Fruit fly (Drosophila melanogaster) whole organism, embryonic: Measurements from ENCODE around the gene JMJD5.
A peak's percentile ranks its signal among the peaks of the same experiment; 100 is the strongest.

ENCODE experiments used
- Atf6 ChIP-seq: fragments of 200-800 bp; sonication (Bioruptor generic); IDR thresholded peaks from 2 replicates; pipeline ENCODE4 v1.3.6; 2022; ENCODE audit warnings: missing biosample characterization, missing genetic modification characterization
- Blimp-1 ChIP-seq: fragments of 200-800 bp; sonication (Bioruptor generic); optimal IDR thresholded peaks from 3 replicates; lab custom pipeline; 2018; ENCODE audit warnings: missing biosample characterization, missing genetic modification characterization, mild to moderate bottlenecking, moderate library complexity, missing genetic modification reagents
- CG10147 ChIP-seq: fragments of 200-800 bp; sonication (Bioruptor generic); optimal IDR thresholded peaks from 2 replicates; lab custom pipeline; 2019; ENCODE audit warnings: missing biosample characterization, mild to moderate bottlenecking, missing genetic modification characterization, moderate library complexity
- CG11085 ChIP-seq: fragments of 200-800 bp; sonication (Bioruptor generic); IDR thresholded peaks from 2 replicates; pipeline ENCODE4 v1.3.6; 2022; ENCODE audit warnings: missing biosample characterization, missing genetic modification characterization
- CG11560 ChIP-seq: fragments of 200-800 bp; sonication (Bioruptor generic); IDR thresholded peaks from 3 replicates; pipeline ENCODE4 v1.3.6; 2022; ENCODE audit warnings: missing biosample characterization, missing genetic modification characterization
- CG11695 ChIP-seq: fragments of 200-800 bp; sonication (Bioruptor generic); IDR thresholded peaks from 3 replicates; pipeline ENCODE4 v1.3.6; 2022; ENCODE audit warnings: missing biosample characterization, missing genetic modification characterization
- CG14965 ChIP-seq: fragments of 200-800 bp; sonication (Bioruptor generic); optimal IDR thresholded peaks from 2 replicates; lab custom pipeline; 2016; ENCODE audit warnings: missing biosample characterization, missing genetic modification characterization, borderline replicate concordance
- CG15479 ChIP-seq: fragments of 200-800 bp; sonication (Bioruptor generic); optimal IDR thresholded peaks from 3 replicates; lab custom pipeline; 2019; ENCODE audit warnings: missing biosample characterization, mild to moderate bottlenecking, missing genetic modification characterization, moderate library complexity
- CG1647 ChIP-seq: fragments of 200-800 bp; sonication (Bioruptor generic); optimal IDR thresholded peaks from 3 replicates; lab custom pipeline; 2016; ENCODE audit warnings: missing biosample characterization, missing genetic modification characterization
- CG17361 ChIP-seq: fragments of 200-800 bp; sonication (Bioruptor generic); IDR thresholded peaks from 3 replicates; pipeline ENCODE4 v1.3.6; 2022; ENCODE audit warnings: missing biosample characterization, missing genetic modification characterization
- CG17802 ChIP-seq: fragments of 200-800 bp; sonication (Bioruptor generic); optimal IDR thresholded peaks from 2 replicates; lab custom pipeline; 2018; ENCODE audit warnings: missing biosample characterization, mild to moderate bottlenecking, missing genetic modification characterization, moderate library complexity
- CG18764 ChIP-seq: fragments of 200-800 bp; sonication (Bioruptor generic); optimal IDR thresholded peaks from 3 replicates; lab custom pipeline; 2016; ENCODE audit warnings: missing biosample characterization, missing genetic modification characterization
- CG2199 ChIP-seq: fragments of 200-800 bp; sonication (Bioruptor generic); IDR thresholded peaks from 3 replicates; pipeline ENCODE4 v1.3.6; 2022; ENCODE audit warnings: missing biosample characterization, missing genetic modification characterization
- CG2202 ChIP-seq: fragments of 200-800 bp; sonication (Bioruptor generic); optimal IDR thresholded peaks from 2 replicates; lab custom pipeline; 2018; ENCODE audit warnings: missing biosample characterization, mild to moderate bottlenecking, missing genetic modification characterization
- CG30403 ChIP-seq: fragments of 200-800 bp; sonication (Bioruptor generic); optimal IDR thresholded peaks from 3 replicates; lab custom pipeline; 2016; ENCODE audit warnings: missing biosample characterization, missing genetic modification characterization
- CG3163 ChIP-seq: fragments of 200-800 bp; sonication (Bioruptor generic); optimal IDR thresholded peaks from 3 replicates; lab custom pipeline; 2016; ENCODE audit warnings: missing biosample characterization, missing genetic modification characterization
- CG32767 ChIP-seq: fragments of 200-800 bp; sonication (Bioruptor generic); IDR thresholded peaks from 2 replicates; pipeline ENCODE4 v1.3.6; 2022; ENCODE audit warnings: missing biosample characterization, missing genetic modification characterization
- CG34224 ChIP-seq: fragments of 200-800 bp; sonication (Bioruptor generic); IDR thresholded peaks from 3 replicates; pipeline ENCODE4 v1.3.6; 2022; ENCODE audit warnings: missing biosample characterization, missing genetic modification characterization; ENCODE audit not compliant: partially characterized antibody
- CG7357 ChIP-seq: fragments of 200-800 bp; sonication (Bioruptor generic); IDR thresholded peaks from 3 replicates; pipeline ENCODE4 v1.3.6; 2022; ENCODE audit warnings: missing biosample characterization, missing genetic modification characterization
- CG7745 ChIP-seq: fragments of 200-800 bp; sonication (Bioruptor generic); optimal IDR thresholded peaks from 2 replicates; lab custom pipeline; 2018; ENCODE audit warnings: missing biosample characterization, mild to moderate bottlenecking, missing genetic modification characterization, moderate library complexity
- CG7963 ChIP-seq: fragments of 200-800 bp; sonication (Bioruptor generic); IDR thresholded peaks from 3 replicates; pipeline ENCODE4 v1.3.6; 2022; ENCODE audit warnings: missing biosample characterization, missing genetic modification characterization; ENCODE audit not compliant: partially characterized antibody
- CG7987 ChIP-seq: fragments of 200-800 bp; sonication (Bioruptor generic); optimal IDR thresholded peaks from 2 replicates; lab custom pipeline; 2018; ENCODE audit warnings: missing biosample characterization, mild to moderate bottlenecking, missing genetic modification characterization, moderate library complexity
- CG8944 ChIP-seq: fragments of 200-800 bp; sonication (Bioruptor generic); optimal IDR thresholded peaks from 3 replicates; lab custom pipeline; 2016; ENCODE audit warnings: missing biosample characterization, missing genetic modification characterization
- Dek ChIP-seq: fragments of 200-800 bp; sonication (Bioruptor generic); optimal IDR thresholded peaks from 3 replicates; lab custom pipeline; 2019; ENCODE audit warnings: missing biosample characterization, mild to moderate bottlenecking, missing genetic modification characterization, moderate library complexity
- Dfd ChIP-seq, 2 experiments: fragments of >200 bp; optimal IDR thresholded peaks; 2 replicates each; lab custom pipeline; 2017; ENCODE audit warnings: missing biosample characterization in 2 of 2, missing genetic modification characterization in 2 of 2
- E2f1 ChIP-seq: fragments of 200-800 bp; sonication (Bioruptor generic); IDR thresholded peaks from 2 replicates; pipeline ENCODE4 v1.3.6; 2022; ENCODE audit warnings: missing biosample characterization, missing genetic modification characterization
- Ets97D ChIP-seq: fragments of 200-800 bp; sonication (Bioruptor generic); optimal IDR thresholded peaks from 3 replicates; lab custom pipeline; 2016; ENCODE audit warnings: missing biosample characterization, missing genetic modification characterization
- HLHmδ ChIP-seq: fragments of 200-800 bp; sonication (Bioruptor generic); optimal IDR thresholded peaks from 2 replicates; lab custom pipeline; 2018; ENCODE audit warnings: missing biosample characterization, mild to moderate bottlenecking, missing genetic modification characterization, moderate library complexity
- Hmr ChIP-seq: fragments of 200-800 bp; sonication (Bioruptor generic); optimal IDR thresholded peaks from 3 replicates; lab custom pipeline; 2017; ENCODE audit warnings: mild to moderate bottlenecking, missing biosample characterization, missing genetic modification reagents, missing genetic modification characterization
- Hr39 ChIP-seq: fragments of >200 bp; optimal IDR thresholded peaks from 2 replicates; lab custom pipeline; 2017
- MTF-1 ChIP-seq: fragments of 200-800 bp; sonication (Bioruptor generic); optimal IDR thresholded peaks from 2 replicates; lab custom pipeline; 2018; ENCODE audit warnings: missing biosample characterization, mild to moderate bottlenecking, missing genetic modification characterization, borderline replicate concordance
- Rx ChIP-seq: fragments of 200-800 bp; sonication (Bioruptor generic); IDR thresholded peaks from 2 replicates; pipeline ENCODE4 v1.3.6; 2022; ENCODE audit warnings: missing biosample characterization, missing genetic modification characterization
- Scr ChIP-seq: fragments of 200-800 bp; sonication (Bioruptor generic); IDR thresholded peaks from 2 replicates; pipeline ENCODE4 v1.3.6; 2022; ENCODE audit warnings: missing biosample characterization, missing genetic modification characterization; ENCODE audit not compliant: partially characterized antibody
- Tbp ChIP-seq: fragments of >200 bp; optimal IDR thresholded peaks from 2 replicates; lab custom pipeline; 2018; ENCODE audit warnings: missing biosample characterization, missing genetic modification characterization
- YL-1 ChIP-seq: fragments of 200-800 bp; sonication (Bioruptor generic); optimal IDR thresholded peaks from 3 replicates; lab custom pipeline; 2017; ENCODE audit warnings: missing biosample characterization, mild to moderate bottlenecking, missing genetic modification characterization
- al ChIP-seq: fragments of 200-800 bp; sonication (Bioruptor generic); IDR thresholded peaks from 2 replicates; pipeline ENCODE4 v1.3.6; 2022; ENCODE audit warnings: missing biosample characterization, missing genetic modification characterization
- chm ChIP-seq: fragments of 200-800 bp; sonication (Bioruptor generic); IDR thresholded peaks from 2 replicates; pipeline ENCODE4 v1.3.6; 2022; ENCODE audit warnings: missing biosample characterization, missing genetic modification characterization
- da ChIP-seq: fragments of 200-800 bp; sonication (Bioruptor generic); optimal IDR thresholded peaks from 2 replicates; lab custom pipeline; 2016; ENCODE audit warnings: missing biosample characterization, missing genetic modification characterization
- dati ChIP-seq: fragments of 200-800 bp; sonication (Bioruptor generic); IDR thresholded peaks from 2 replicates; pipeline ENCODE4 v1.3.6; 2022; ENCODE audit warnings: missing biosample characterization, missing genetic modification characterization
- dmrt11E ChIP-seq: fragments of 200-800 bp; sonication (Bioruptor generic); optimal IDR thresholded peaks from 3 replicates; lab custom pipeline; 2018; ENCODE audit warnings: missing biosample characterization, mild to moderate bottlenecking, missing genetic modification characterization, moderate library complexity
- dysf ChIP-seq: fragments of 200-800 bp; sonication (Bioruptor generic); IDR thresholded peaks from 3 replicates; pipeline ENCODE4 v1.3.6; 2022; ENCODE audit warnings: missing biosample characterization, missing genetic modification characterization
- gcm ChIP-seq: fragments of 200-800 bp; sonication (Bioruptor generic); optimal IDR thresholded peaks from 2 replicates; lab custom pipeline; 2019; ENCODE audit warnings: missing biosample characterization, mild to moderate bottlenecking, missing genetic modification characterization, moderate library complexity
- gfzf ChIP-seq: fragments of 200-800 bp; sonication (Bioruptor generic); optimal IDR thresholded peaks from 2 replicates; lab custom pipeline; 2016; ENCODE audit warnings: missing biosample characterization, mild to moderate bottlenecking, missing genetic modification characterization, moderate library complexity
- ken ChIP-seq: fragments of 200-800 bp; sonication (Bioruptor generic); IDR thresholded peaks from 3 replicates; pipeline ENCODE4 v1.3.6; 2022; ENCODE audit warnings: missing biosample characterization, missing genetic modification characterization
- maf-S ChIP-seq: fragments of 200-800 bp; sonication (Bioruptor generic); optimal IDR thresholded peaks from 2 replicates; lab custom pipeline; 2016; ENCODE audit warnings: missing biosample characterization, missing genetic modification characterization
- nerfin-1 ChIP-seq: fragments of 200-800 bp; sonication (Bioruptor generic); optimal IDR thresholded peaks from 3 replicates; lab custom pipeline; 2019; ENCODE audit warnings: missing biosample characterization, mild to moderate bottlenecking, missing genetic modification characterization, moderate library complexity
- pfk ChIP-seq: fragments of 200-800 bp; sonication (Bioruptor generic); optimal IDR thresholded peaks from 2 replicates; lab custom pipeline; 2018; ENCODE audit warnings: missing biosample characterization, mild to moderate bottlenecking, missing genetic modification characterization, moderate library complexity
- pita ChIP-seq: fragments of 200-800 bp; sonication (Bioruptor generic); optimal IDR thresholded peaks from 2 replicates; lab custom pipeline; 2017; ENCODE audit warnings: missing biosample characterization, mild to moderate bottlenecking, missing genetic modification characterization
- shn ChIP-seq: fragments of 200-800 bp; sonication (Bioruptor generic); optimal IDR thresholded peaks from 3 replicates; lab custom pipeline; 2016; ENCODE audit warnings: missing biosample characterization, missing genetic modification characterization
- slp2 ChIP-seq: fragments of 200-800 bp; sonication (Bioruptor generic); optimal IDR thresholded peaks from 2 replicates; lab custom pipeline; 2016; ENCODE audit warnings: missing biosample characterization, missing genetic modification characterization
- wor ChIP-seq: fragments of 200-800 bp; sonication (Bioruptor generic); IDR thresholded peaks from 2 replicates; pipeline ENCODE4 v1.3.6; 2022; ENCODE audit warnings: missing biosample characterization, missing genetic modification characterization

JMJD5 gene

dm6 chr3L:820332-820731, 20.8 kb downstream of the JMJD5 start (continued):
- no peak for TF ChIP-seq Hr39 (lab: Kevin White, UChicago)
- TF ChIP-seq CG11085: peak; percentile 35; the same call in 1 of the 2 replicates
- peak; percentile 68 for TF ChIP-seq CG10147
- TF ChIP-seq Ets97D (GFP tag; lab: Kevin White, UChicago): no peak
- TF ChIP-seq gfzf (GFP tag; lab: Kevin White, UChicago): no peak
- TF ChIP-seq E2f1 (GFP tag; lab: Robert Waterston, UW): peak; percentile 83
- peak; percentile 36; the same call in 1 of the 3 replicates for TF ChIP-seq CG7357 (GFP tag; lab: Robert Waterston, UW)
- TF ChIP-seq CG7987 (GFP tag; lab: Kevin White, UChicago): no peak
- peak; percentile 29 for TF ChIP-seq CG2202
- TF ChIP-seq gcm: peak; percentile 73
- TF ChIP-seq CG2199 (GFP tag; lab: Robert Waterston, UW): 0 out of 3 replicates have a peak, but pooled peaks have one; percentile 52
- peak; percentile 62; the same call in 1 of the 3 replicates for TF ChIP-seq CG11695 (GFP tag; lab: Robert Waterston, UW)
- no peak for TF ChIP-seq Dfd (GFP tag; optimal IDR thresholded peaks at IDR 0.05; lab: Kevin White, UChicago)
- TF ChIP-seq CG17361 (GFP tag; lab: Robert Waterston, UW): peak; percentile 66; the same call in 2 of the 3 replicates
- TF ChIP-seq CG3163 (GFP tag; lab: Kevin White, UChicago): no peak
- TF ChIP-seq CG17802: peak; percentile 47
- peak; percentile 19 for TF ChIP-seq MTF-1
- no peak for TF ChIP-seq CG15479
- peak; percentile 71 for TF ChIP-seq CG32767 (GFP tag; lab: Robert Waterston, UW)
- no peak for TF ChIP-seq CG7745 (tag; lab: Kevin White, UChicago)
- TF ChIP-seq al (GFP tag; lab: Robert Waterston, UW): peak; percentile 38
- peak; percentile 68 for TF ChIP-seq CG30403 (GFP tag; lab: Kevin White, UChicago)
- TF ChIP-seq HLHmδ: no peak
- no peak for TF ChIP-seq YL-1 (GFP tag; lab: Kevin White, UChicago)
- peak; percentile 63 for TF ChIP-seq Rx (GFP tag; lab: Robert Waterston, UW)
- peak; percentile 18 for TF ChIP-seq CG8944 (GFP tag; lab: Kevin White, UChicago)
- TF ChIP-seq wor (GFP tag; lab: Robert Waterston, UW): peak; percentile 76
- TF ChIP-seq dysf: peak; percentile 85
- TF ChIP-seq CG18764: peak; percentile 46
- no peak for TF ChIP-seq slp2 (GFP tag; lab: Kevin White, UChicago)
- TF ChIP-seq pita: no peak
- no peak for TF ChIP-seq maf-S (GFP tag; lab: Kevin White, UChicago)
- TF ChIP-seq pfk (GFP tag; lab: Kevin White, UChicago): no peak
- no peak for TF ChIP-seq da (GFP tag; lab: Kevin White, UChicago)
- peak; percentile 42 for TF ChIP-seq Dek (tag; lab: Kevin White, UChicago)
- no peak for TF ChIP-seq CG34224 (GFP tag; lab: Robert Waterston, UW)
- no peak for TF ChIP-seq Tbp (GFP tag; lab: Kevin White, UChicago)
- peak; percentile 77 for TF ChIP-seq Blimp-1 (GFP tag; lab: Kevin White, UChicago)
- peak; percentile 68; the same call in 1 of the 2 replicates for TF ChIP-seq Atf6
- TF ChIP-seq dati (GFP tag; lab: Robert Waterston, UW): no peak
- peak; percentile 63 for TF ChIP-seq Hmr (GFP tag; lab: Kevin White, UChicago)
- TF ChIP-seq Scr (GFP tag; lab: Robert Waterston, UW): no peak
- peak; percentile 58 for TF ChIP-seq nerfin-1 (tag; lab: Kevin White, UChicago)
- peak; percentile 50; the same call in 1 of the 2 replicates for TF ChIP-seq chm (GFP tag; lab: Robert Waterston, UW)
- peak; percentile 45 for TF ChIP-seq dmrt11E
- no peak for TF ChIP-seq CG7963 (GFP tag; lab: Robert Waterston, UW)
- peak; percentile 72 for TF ChIP-seq ken (GFP tag; lab: Robert Waterston, UW)
- TF ChIP-seq CG11560 (tag; lab: Robert Waterston, UW): no peak
- TF ChIP-seq CG14965: no peak
- TF ChIP-seq CG1647 (GFP tag; lab: Kevin White, UChicago): peak; percentile 28
- no peak for TF ChIP-seq shn (GFP tag; lab: Kevin White, UChicago)
